Worm (Caenorhabditis elegans): ENCODE data around the gene F40F4.7.

DNA sequence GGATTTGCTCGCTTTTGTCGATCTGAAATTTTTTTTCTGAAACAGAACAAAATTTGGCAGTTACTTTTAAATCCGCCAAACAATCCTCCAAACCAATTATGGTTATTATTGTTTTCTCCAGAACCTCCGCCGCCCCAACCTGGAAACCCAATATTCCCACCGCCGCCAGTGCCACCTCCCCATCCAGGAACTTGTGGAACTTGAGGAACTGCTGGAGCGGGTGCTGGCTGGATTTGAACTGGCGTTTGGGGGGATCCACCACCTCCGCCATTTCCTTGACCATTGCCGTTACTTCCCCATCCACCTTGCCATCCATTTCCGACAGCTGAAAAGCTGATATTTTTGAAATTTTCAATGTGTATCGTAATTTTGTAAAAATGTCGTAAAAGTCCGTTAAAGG, 2.0 kb upstream of the F40F4.7 start:
- TF ChIP-seq ceh-13 (GFP tag; optimal IDR thresholded peaks at IDR 0.05) (no peak), flt-1 (GFP tag; IDR thresholded peaks at IDR 0.05) (no peak), ama-1 (optimal IDR thresholded peaks at IDR 0.05) (no peak), tbx-37 (GFP tag; conservative IDR thresholded peaks at IDR 0.05) (no peak), scrt-1 (GFP tag; IDR thresholded peaks at IDR 0.05) (no peak), tra-4 (tag; optimal IDR thresholded peaks at IDR 0.05) (no peak), B0310.2 (tag; optimal IDR thresholded peaks at IDR 0.05) (no peak)

Measured in whole organism, early embryonic.